Worm (Caenorhabditis elegans) whole organism, early embryonic: ENCODE measurements around the gene prdh-1.

Experiments used
- B0310.2 ChIP-seq: sonication (generic microtip); optimal IDR thresholded peaks from 2 replicates; lab custom pipeline; 2016; ENCODE audit warnings: mild to moderate bottlenecking, missing genetic modification characterization, missing compliant biosample characterization
- ama-1 ChIP-seq: fragments of 150-350 bp; optimal IDR thresholded peaks from 2 replicates; lab custom pipeline; 2014
- ceh-13 ChIP-seq: fragments of 200-800 bp; sonication (Bioruptor generic); optimal IDR thresholded peaks from 2 replicates; lab custom pipeline; 2018; ENCODE audit warnings: mild to moderate bottlenecking, missing genetic modification characterization, missing compliant biosample characterization

- TF ChIP-seq ama-1 (lab: Kevin White, UChicago) (no peak), B0310.2 (no peak), ceh-13 (no peak)
Observed at ce11 chrIV:13880803-13881202, 4.4 kb upstream of the prdh-1 start.
